Worm (Caenorhabditis elegans) whole organism, midembryonic: ENCODE measurements around the gene F55F10.3.

Experiments
- klf-2 ChIP-seq: fragments of 200-800 bp; sonication (Bioruptor generic); conservative IDR thresholded peaks from 2 replicates; pipeline ENCODE4 v1.3.6; 2022; ENCODE audit warnings: missing genetic modification reagents, missing genetic modification characterization, missing compliant biosample characterization
- ztf-23 ChIP-seq: fragments of 200-800 bp; sonication (Bioruptor generic); IDR thresholded peaks from 2 replicates; pipeline ENCODE4 v1.3.6; 2022; ENCODE audit warnings: missing genetic modification reagents, missing genetic modification characterization, missing compliant biosample characterization
- ztf-29 ChIP-seq: fragments of 200-800 bp; sonication (Bioruptor generic); IDR thresholded peaks from 2 replicates; pipeline ENCODE4 v1.3.6; 2022; ENCODE audit warnings: missing genetic modification reagents, missing genetic modification characterization, missing compliant biosample characterization

DNA sequence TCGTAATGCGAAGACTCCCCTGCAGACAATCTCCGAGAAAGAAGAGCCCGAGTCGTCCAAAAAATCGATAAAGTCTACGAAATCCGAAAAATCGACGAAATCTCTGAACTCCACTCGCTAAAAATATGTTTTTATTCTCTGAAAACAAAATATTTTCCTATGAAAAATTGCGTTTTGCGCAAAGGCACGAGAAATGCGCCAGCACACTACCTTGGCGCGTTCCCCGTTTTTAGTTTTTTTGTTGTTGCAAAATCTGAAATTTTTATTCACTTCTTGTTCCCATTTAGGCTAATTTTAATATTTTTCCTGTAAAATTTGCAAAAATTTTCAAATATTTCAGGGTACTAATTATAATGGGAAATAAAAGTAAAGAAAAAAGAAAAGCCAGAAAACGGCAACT, 744 bp downstream of the F55F10.3 start, which contains the start of gene F55F10.1:
- TF ChIP-seq klf-2 (GFP tag; lab: Robert Waterston, UW) (no peak), ztf-23 (no peak), ztf-29 (GFP tag; lab: Robert Waterston, UW) (no peak)
